Fruit fly (Drosophila melanogaster) whole organism: ENCODE results near the gene IntS9.

Experiments
- pan ChIP-seq: fragments of >200 bp; optimal IDR thresholded peaks from 2 replicates; lab custom pipeline; 2017
- usp ChIP-seq: fragments of >200 bp; optimal IDR thresholded peaks from 2 replicates; lab custom pipeline; 2017; ENCODE audit warnings: missing biosample characterization, missing genetic modification characterization, mixed read lengths

dm6 chr3L:16082251-16082650, 23.2 kb downstream of the IntS9 start, which contains the start of gene CG33258:
- TF ChIP-seq usp (GFP tag; lab: Kevin White, UChicago) = no peak
- TF ChIP-seq pan (lab: Kevin White, UChicago) = no peak
